Worm (Caenorhabditis elegans): ENCODE data around the gene far-1.

DNA sequence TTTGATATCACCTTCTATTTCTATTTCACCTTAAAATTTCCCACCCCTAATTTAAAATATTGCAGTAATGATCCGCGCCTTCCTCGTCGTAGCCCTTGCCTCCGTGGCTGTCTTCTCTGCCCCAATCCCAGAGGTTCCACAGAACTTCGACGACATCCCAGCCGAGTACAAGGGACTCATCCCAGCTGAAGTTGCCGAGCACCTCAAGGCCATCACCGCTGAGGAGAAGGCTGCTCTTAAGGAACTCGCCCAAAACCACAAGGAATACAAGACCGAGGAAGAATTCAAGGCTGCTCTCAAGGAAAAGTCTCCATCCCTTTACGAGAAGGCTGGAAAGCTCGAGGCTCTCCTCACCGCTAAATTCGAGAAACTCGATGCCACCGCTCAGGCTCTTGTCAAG lies 784 bp upstream of the far-1 start, which contains the start of gene far-2:
- TF ChIP-seq lin-32 (GFP tag; optimal IDR thresholded peaks at IDR 0.05), result no peak
- no peak for TF ChIP-seq ztf-11 (tag; optimal IDR thresholded peaks at IDR 0.05)
- TF ChIP-seq lsy-2 (tag; optimal IDR thresholded peaks at IDR 0.05), result no peak

All from whole organism, mixed stage, embryonic.